Fruit fly (Drosophila melanogaster) whole organism, embryonic: ENCODE results near the gene vkg.

Experiments used
- Antp ChIP-seq: fragments of 200-800 bp; sonication (Bioruptor generic); optimal IDR thresholded peaks from 3 replicates; lab custom pipeline; 2016; ENCODE audit warnings: missing biosample characterization, missing genetic modification characterization
- Atf6 ChIP-seq: fragments of 200-800 bp; sonication (Bioruptor generic); IDR thresholded peaks from 2 replicates; pipeline ENCODE4 v1.3.6; 2022; ENCODE audit warnings: missing biosample characterization, missing genetic modification characterization
- B-H1 ChIP-seq: fragments of 200-800 bp; sonication (Bioruptor generic); IDR thresholded peaks from 3 replicates; pipeline ENCODE4 v1.3.6; 2022; ENCODE audit warnings: missing biosample characterization, missing genetic modification characterization
- CG10209 ChIP-seq: fragments of 200-800 bp; sonication (Bioruptor generic); optimal IDR thresholded peaks from 3 replicates; lab custom pipeline; 2017; ENCODE audit warnings: missing biosample characterization, mild to moderate bottlenecking, missing genetic modification characterization, missing genetic modification reagents
- CG10979 ChIP-seq: fragments of 200-800 bp; sonication (Bioruptor generic); optimal IDR thresholded peaks from 2 replicates; lab custom pipeline; 2018; ENCODE audit warnings: missing biosample characterization, mild to moderate bottlenecking, missing genetic modification characterization, moderate library complexity
- CG11723 ChIP-seq: fragments of 200-800 bp; sonication (Bioruptor generic); optimal IDR thresholded peaks from 2 replicates; lab custom pipeline; 2017; ENCODE audit warnings: missing biosample characterization, mild to moderate bottlenecking, missing genetic modification characterization
- CG12744 ChIP-seq: fragments of 200-800 bp; sonication (Bioruptor generic); optimal IDR thresholded peaks from 2 replicates; lab custom pipeline; 2016; ENCODE audit warnings: missing biosample characterization, missing genetic modification characterization
- CG14965 ChIP-seq: fragments of 200-800 bp; sonication (Bioruptor generic); optimal IDR thresholded peaks from 2 replicates; lab custom pipeline; 2016; ENCODE audit warnings: missing biosample characterization, missing genetic modification characterization, borderline replicate concordance
- CG17802 ChIP-seq: fragments of 200-800 bp; sonication (Bioruptor generic); optimal IDR thresholded peaks from 2 replicates; lab custom pipeline; 2018; ENCODE audit warnings: missing biosample characterization, mild to moderate bottlenecking, missing genetic modification characterization, moderate library complexity
- CG1832 ChIP-seq: fragments of 200-800 bp; sonication (Bioruptor generic); optimal IDR thresholded peaks from 2 replicates; lab custom pipeline; 2017; ENCODE audit warnings: missing biosample characterization, mild to moderate bottlenecking, missing genetic modification characterization, inconsistent platforms
- CG18599 ChIP-seq: fragments of 200-800 bp; sonication (Bioruptor generic); optimal IDR thresholded peaks from 3 replicates; lab custom pipeline; 2017; ENCODE audit warnings: missing biosample characterization, missing genetic modification characterization, mild to moderate bottlenecking, moderate library complexity, missing genetic modification reagents
- CG2116 ChIP-seq: fragments of 200-800 bp; sonication (Bioruptor generic); optimal IDR thresholded peaks from 3 replicates; lab custom pipeline; 2018; ENCODE audit warnings: missing biosample characterization, mild to moderate bottlenecking, missing genetic modification characterization
- CG2678 ChIP-seq: fragments of 200-800 bp; sonication (Bioruptor generic); optimal IDR thresholded peaks from 3 replicates; lab custom pipeline; 2019; ENCODE audit warnings: missing biosample characterization, mild to moderate bottlenecking, missing genetic modification characterization, moderate library complexity
- CG2889 ChIP-seq: fragments of 200-800 bp; sonication (Bioruptor generic); IDR thresholded peaks from 3 replicates; pipeline ENCODE4 v1.3.6; 2022; ENCODE audit warnings: missing biosample characterization, missing genetic modification characterization
- CG32532 ChIP-seq: fragments of 200-800 bp; sonication (Bioruptor generic); IDR thresholded peaks from 2 replicates; pipeline ENCODE4 v1.3.6; 2022; ENCODE audit warnings: missing biosample characterization, missing genetic modification characterization
- CG32767 ChIP-seq: fragments of 200-800 bp; sonication (Bioruptor generic); IDR thresholded peaks from 2 replicates; pipeline ENCODE4 v1.3.6; 2022; ENCODE audit warnings: missing biosample characterization, missing genetic modification characterization
- CG3847 ChIP-seq: fragments of 200-800 bp; sonication (Bioruptor generic); IDR thresholded peaks from 2 replicates; pipeline ENCODE4 v1.3.6; 2022; ENCODE audit warnings: missing biosample characterization, missing genetic modification characterization
- CG42726 ChIP-seq: fragments of 200-800 bp; sonication (Bioruptor generic); IDR thresholded peaks from 2 replicates; pipeline ENCODE4 v1.3.6; 2022; ENCODE audit warnings: missing biosample characterization, missing genetic modification characterization; ENCODE audit not compliant: partially characterized antibody
- CG4424 ChIP-seq: fragments of 200-800 bp; sonication (Bioruptor generic); optimal IDR thresholded peaks from 3 replicates; lab custom pipeline; 2016; ENCODE audit warnings: missing biosample characterization, missing genetic modification characterization
- CG5953 ChIP-seq: fragments of 200-800 bp; sonication (Bioruptor generic); IDR thresholded peaks from 2 replicates; pipeline ENCODE4 v1.3.6; 2022; ENCODE audit warnings: missing biosample characterization, missing genetic modification characterization
- CG6813 ChIP-seq: fragments of 200-800 bp; sonication (Bioruptor generic); optimal IDR thresholded peaks from 2 replicates; lab custom pipeline; 2017; ENCODE audit warnings: missing biosample characterization, missing genetic modification characterization, mild to moderate bottlenecking, moderate library complexity, missing genetic modification reagents
- CG8765 ChIP-seq: fragments of 200-800 bp; sonication (Bioruptor generic); IDR thresholded peaks from 2 replicates; pipeline ENCODE4 v1.3.6; 2022; ENCODE audit warnings: missing biosample characterization, missing genetic modification characterization
- Dek ChIP-seq: fragments of 200-800 bp; sonication (Bioruptor generic); optimal IDR thresholded peaks from 3 replicates; lab custom pipeline; 2019; ENCODE audit warnings: missing biosample characterization, mild to moderate bottlenecking, missing genetic modification characterization, moderate library complexity
- Hsf ChIP-seq: fragments of 200-800 bp; sonication (Bioruptor generic); optimal IDR thresholded peaks from 3 replicates; lab custom pipeline; 2016; ENCODE audit warnings: missing biosample characterization, missing genetic modification characterization
- Myb ChIP-seq: fragments of 200-800 bp; sonication (Bioruptor generic); optimal IDR thresholded peaks from 2 replicates; lab custom pipeline; 2016; ENCODE audit warnings: missing biosample characterization, missing genetic modification characterization
- Sin3A ChIP-seq: fragments of >200 bp; optimal IDR thresholded peaks from 2 replicates; lab custom pipeline; 2018
- Sox100B ChIP-seq: fragments of 200-800 bp; sonication (Bioruptor generic); optimal IDR thresholded peaks from 3 replicates; lab custom pipeline; 2018; ENCODE audit warnings: missing biosample characterization, mild to moderate bottlenecking, missing genetic modification characterization
- Ssrp ChIP-seq: fragments of 200-800 bp; sonication (Bioruptor generic); optimal IDR thresholded peaks from 2 replicates; lab custom pipeline; 2018; ENCODE audit warnings: missing biosample characterization, mild to moderate bottlenecking, missing genetic modification characterization, moderate library complexity
- Stat92E ChIP-seq, 3 experiments: fragments of >200 bp in 2 of 3; fragments of 200-800 bp in 1 of 3; sonication (Bioruptor generic) in 1 of 3; optimal IDR thresholded peaks; 2 replicates each; lab custom pipeline; 2017 to 2019; ENCODE audit warnings: missing biosample characterization in 3 of 3, missing genetic modification characterization in 3 of 3, mild to moderate bottlenecking in 1 of 3, moderate library complexity in 1 of 3
- Xbp1 ChIP-seq: fragments of 200-800 bp; sonication (Bioruptor generic); optimal IDR thresholded peaks from 3 replicates; lab custom pipeline; 2016; ENCODE audit warnings: missing biosample characterization, mild to moderate bottlenecking, missing genetic modification characterization
- bsh ChIP-seq, 2 experiments: fragments of 200-800 bp; sonication (Bioruptor generic); optimal IDR thresholded peaks; 2 replicates each; lab custom pipeline; 2017 to 2018; ENCODE audit warnings: mild to moderate bottlenecking in 2 of 2, missing biosample characterization in 2 of 2, missing genetic modification characterization in 2 of 2, moderate library complexity in 1 of 2
- cg ChIP-seq: fragments of 200-800 bp; sonication (Bioruptor generic); optimal IDR thresholded peaks from 3 replicates; lab custom pipeline; 2019; ENCODE audit warnings: missing biosample characterization, mild to moderate bottlenecking, missing genetic modification characterization, moderate library complexity
- crol ChIP-seq: fragments of 200-800 bp; sonication (Bioruptor generic); IDR thresholded peaks from 2 replicates; pipeline ENCODE4 v1.3.6; 2022; ENCODE audit warnings: missing biosample characterization, missing genetic modification characterization
- dmrt99B ChIP-seq: fragments of 200-800 bp; sonication (Bioruptor generic); optimal IDR thresholded peaks from 2 replicates; lab custom pipeline; 2018; ENCODE audit warnings: missing biosample characterization, mild to moderate bottlenecking, missing genetic modification characterization, moderate library complexity
- en ChIP-seq: fragments of 200-800 bp; sonication (Bioruptor generic); optimal IDR thresholded peaks from 2 replicates; lab custom pipeline; 2016; ENCODE audit warnings: missing biosample characterization, missing genetic modification characterization
- fd3F ChIP-seq: fragments of 200-800 bp; sonication (Bioruptor generic); optimal IDR thresholded peaks from 2 replicates; lab custom pipeline; 2018; ENCODE audit warnings: missing biosample characterization, mild to moderate bottlenecking, missing genetic modification characterization, moderate library complexity
- gce ChIP-seq: fragments of 200-800 bp; sonication (Bioruptor generic); IDR thresholded peaks from 3 replicates; pipeline ENCODE4 v1.3.6; 2022; ENCODE audit warnings: missing biosample characterization, missing genetic modification characterization
- gcm2 ChIP-seq: fragments of 200-800 bp; sonication (Bioruptor generic); optimal IDR thresholded peaks from 2 replicates; lab custom pipeline; 2016; ENCODE audit warnings: missing biosample characterization, missing genetic modification characterization
- kah ChIP-seq: fragments of 200-800 bp; sonication (Bioruptor generic); optimal IDR thresholded peaks from 2 replicates; lab custom pipeline; 2018; ENCODE audit warnings: missing biosample characterization, mild to moderate bottlenecking, missing genetic modification characterization
- lov ChIP-seq, 2 experiments: fragments of 200-800 bp in 1 of 2; fragments of >200 bp in 1 of 2; sonication (Bioruptor generic) in 1 of 2; IDR thresholded peaks in 1 of 2; optimal IDR thresholded peaks in 1 of 2; 2 replicates in 1 of 2; 3 replicates in 1 of 2; pipeline versions ENCODE4 v1.3.6 to Lab custom; 2017 to 2022; ENCODE audit warnings: missing biosample characterization in 1 of 2, missing genetic modification characterization in 1 of 2
- pb ChIP-seq: fragments of 200-800 bp; sonication (Bioruptor generic); optimal IDR thresholded peaks from 3 replicates; lab custom pipeline; 2016; ENCODE audit warnings: missing biosample characterization, missing genetic modification characterization
- pros ChIP-seq: fragments of 200-800 bp; sonication (Bioruptor generic); optimal IDR thresholded peaks from 3 replicates; lab custom pipeline; 2019; ENCODE audit warnings: missing biosample characterization, mild to moderate bottlenecking, missing genetic modification characterization, moderate library complexity
- psq ChIP-seq: fragments of 200-800 bp; sonication (Bioruptor generic); optimal IDR thresholded peaks from 2 replicates; lab custom pipeline; 2017; ENCODE audit warnings: missing biosample characterization, missing genetic modification characterization
- sc ChIP-seq, 3 experiments: fragments of >200 bp in 2 of 3; fragments of 200-800 bp in 1 of 3; sonication (Bioruptor generic) in 1 of 3; optimal IDR thresholded peaks; 2 replicates in 2 of 3; 3 replicates in 1 of 3; lab custom pipeline; 2017; ENCODE audit warnings: mild to moderate bottlenecking in 1 of 3, missing biosample characterization in 1 of 3, missing genetic modification characterization in 1 of 3, missing genetic modification reagents in 1 of 3
- shn ChIP-seq: fragments of 200-800 bp; sonication (Bioruptor generic); optimal IDR thresholded peaks from 3 replicates; lab custom pipeline; 2016; ENCODE audit warnings: missing biosample characterization, missing genetic modification characterization
- sr ChIP-seq: fragments of 200-800 bp; sonication (Bioruptor generic); IDR thresholded peaks from 3 replicates; pipeline ENCODE4 v1.3.6; 2022; ENCODE audit warnings: missing biosample characterization, missing genetic modification characterization
- tin ChIP-seq: fragments of 200-800 bp; sonication (Bioruptor generic); optimal IDR thresholded peaks from 3 replicates; lab custom pipeline; 2016; ENCODE audit warnings: missing biosample characterization, missing genetic modification characterization
- toy ChIP-seq: fragments of 200-800 bp; sonication (Bioruptor generic); IDR thresholded peaks from 2 replicates; pipeline ENCODE4 v1.3.6; 2022; ENCODE audit warnings: missing biosample characterization, missing genetic modification characterization
- trh ChIP-seq: fragments of 200-800 bp; sonication (Bioruptor generic); optimal IDR thresholded peaks from 2 replicates; lab custom pipeline; 2016; ENCODE audit warnings: missing biosample characterization, missing genetic modification characterization

Gene vkg

dm6 chr2L:4973731-4974415, 54.1 kb downstream of the vkg start, which contains the start of gene mRpL28 (continued):
- TF ChIP-seq bsh (GFP tag; optimal IDR thresholded peaks at IDR 0.05; lab: Kevin White, UChicago) = peak in 1 of 2 experiments; percentile 18
- no peak for TF ChIP-seq CG4424 (GFP tag; lab: Kevin White, UChicago)
- TF ChIP-seq B-H1 (GFP tag; lab: Robert Waterston, UW) = no peak
- no peak for TF ChIP-seq sr (GFP tag; lab: Robert Waterston, UW)
- no peak for TF ChIP-seq CG1832 (GFP tag; lab: Kevin White, UChicago)
- TF ChIP-seq CG12744 (GFP tag; lab: Kevin White, UChicago) = no peak
- no peak for TF ChIP-seq pb (GFP tag; lab: Kevin White, UChicago)
- TF ChIP-seq gcm2 (GFP tag; lab: Kevin White, UChicago) = no peak
- TF ChIP-seq CG8765 (GFP tag; lab: Robert Waterston, UW) = no peak
- TF ChIP-seq CG3847 (GFP tag; lab: Robert Waterston, UW) = no peak
- TF ChIP-seq cg (GFP tag; lab: Kevin White, UChicago) = no peak
- no peak for TF ChIP-seq dmrt99B (tag; lab: Kevin White, UChicago)
- TF ChIP-seq kah (GFP tag; lab: Kevin White, UChicago) = no peak
- no peak for TF ChIP-seq toy (GFP tag; lab: Robert Waterston, UW)
- TF ChIP-seq Antp = no peak
- no peak for TF ChIP-seq Myb (GFP tag; lab: Kevin White, UChicago)
- no peak for TF ChIP-seq CG32767 (GFP tag; lab: Robert Waterston, UW)
- no peak for TF ChIP-seq Stat92E (GFP tag; optimal IDR thresholded peaks at IDR 0.05; lab: Kevin White, UChicago)
- no peak for TF ChIP-seq CG42726 (GFP tag; lab: Robert Waterston, UW)
- peak; percentile 4 for TF ChIP-seq CG17802 (tag; lab: Kevin White, UChicago)
- TF ChIP-seq pros (GFP tag; lab: Kevin White, UChicago) = no peak
- TF ChIP-seq CG2678 (tag; lab: Kevin White, UChicago) = no peak
- no peak for TF ChIP-seq CG5953 (GFP tag; lab: Robert Waterston, UW)
- TF ChIP-seq CG10209 (GFP tag; lab: Kevin White, UChicago) = no peak
- TF ChIP-seq psq (GFP tag; lab: Kevin White, UChicago) = no peak
- TF ChIP-seq Sin3A = no peak
- no peak for TF ChIP-seq CG6813 (GFP tag; lab: Kevin White, UChicago)
- no peak for TF ChIP-seq shn
- no peak for TF ChIP-seq lov (optimal IDR thresholded peaks at IDR 0.05; lab: Kevin White, UChicago)
- no peak for TF ChIP-seq lov (GFP tag; IDR thresholded peaks at IDR 0.05; lab: Robert Waterston, UW)
- no peak for TF ChIP-seq CG2889 (GFP tag; lab: Robert Waterston, UW)
- TF ChIP-seq tin (GFP tag; lab: Kevin White, UChicago) = no peak
- no peak for TF ChIP-seq CG2116
- TF ChIP-seq sc (optimal IDR thresholded peaks at IDR 0.05; lab: Kevin White, UChicago) = no peak
- no peak for TF ChIP-seq sc (GFP tag; optimal IDR thresholded peaks at IDR 0.05; lab: Kevin White, UChicago)
- TF ChIP-seq Ssrp = no peak
- no peak for TF ChIP-seq CG18599 (GFP tag; lab: Kevin White, UChicago)
- TF ChIP-seq Atf6 = no peak; the same call in 1 of the 2 replicates
- no peak for TF ChIP-seq fd3F (GFP tag; lab: Kevin White, UChicago)
- TF ChIP-seq en (GFP tag; lab: Kevin White, UChicago) = no peak
- TF ChIP-seq trh (GFP tag; lab: Kevin White, UChicago) = no peak
- TF ChIP-seq Sox100B (GFP tag; lab: Kevin White, UChicago) = no peak
- no peak for TF ChIP-seq Hsf (GFP tag; lab: Kevin White, UChicago)
- no peak for TF ChIP-seq gce (GFP tag; lab: Robert Waterston, UW)
- TF ChIP-seq Dek (tag; lab: Kevin White, UChicago) = no peak
- no peak for TF ChIP-seq CG14965
- TF ChIP-seq CG32532 = peak; percentile 15; the same call in 1 of the 2 replicates
- TF ChIP-seq CG10979 (tag; lab: Kevin White, UChicago) = no peak
- TF ChIP-seq Xbp1 (GFP tag; lab: Kevin White, UChicago) = no peak
- TF ChIP-seq crol (GFP tag; lab: Robert Waterston, UW) = no peak
- no peak for TF ChIP-seq CG11723 (GFP tag; lab: Kevin White, UChicago)
